Worm (Caenorhabditis elegans) whole organism, L4 larva: ENCODE measurements around the gene atg-13.

Source experiments
- D1046.2 ChIP-seq: fragments of 200-800 bp; sonication (Bioruptor generic); IDR thresholded peaks from 2 replicates; pipeline ENCODE4 v1.3.6; 2022; ENCODE audit warnings: missing genetic modification characterization, missing compliant biosample characterization
- ZK337.2 ChIP-seq: fragments of 200-800 bp; sonication (Bioruptor generic); IDR thresholded peaks from 2 replicates; pipeline ENCODE4 v1.3.6; 2022; ENCODE audit warnings: missing genetic modification reagents, missing genetic modification characterization, missing compliant biosample characterization
- aha-1 ChIP-seq: fragments of 150-350 bp; peaks from one replicate; lab custom pipeline; 2014; ENCODE audit warnings: missing biosample characterization, missing genetic modification characterization
- ceh-20 ChIP-seq: fragments of 200-800 bp; sonication (Bioruptor generic); IDR thresholded peaks from 2 replicates; pipeline ENCODE4 v1.3.6; 2022; ENCODE audit warnings: missing genetic modification reagents, missing genetic modification characterization, missing compliant biosample characterization
- ceh-28 ChIP-seq: fragments of 150-350 bp; optimal IDR thresholded peaks from 2 replicates; lab custom pipeline; 2014; ENCODE audit warnings: missing biosample characterization, missing genetic modification reagents, missing genetic modification characterization
- ceh-32 ChIP-seq: sonication (generic microtip); optimal IDR thresholded peaks from 2 replicates; lab custom pipeline; 2016; ENCODE audit warnings: mild to moderate bottlenecking, missing genetic modification characterization, missing compliant biosample characterization; ENCODE audit not compliant: poor library complexity
- ceh-44 ChIP-seq: fragments of 200-800 bp; sonication (Bioruptor generic); IDR thresholded peaks from 2 replicates; pipeline ENCODE4 v1.3.6; 2022; ENCODE audit warnings: missing genetic modification reagents, missing genetic modification characterization, missing compliant biosample characterization
- ctbp-1 ChIP-seq: fragments of 200-800 bp; sonication (Bioruptor generic); IDR thresholded peaks from 2 replicates; pipeline ENCODE4 v1.3.6; 2022; ENCODE audit warnings: missing genetic modification reagents, missing genetic modification characterization, missing compliant biosample characterization
- daf-12 ChIP-seq: fragments of 150-350 bp; optimal IDR thresholded peaks from 2 replicates; lab custom pipeline; 2014; ENCODE audit warnings: missing biosample characterization, missing genetic modification reagents, missing genetic modification characterization
- daf-16 ChIP-seq, 3 experiments: sonication (generic microtip); optimal IDR thresholded peaks; 2 replicates each; lab custom pipeline; 2016 to 2017; ENCODE audit warnings: missing genetic modification characterization in 3 of 3, missing genetic modification reagents in 3 of 3, mild to moderate bottlenecking in 2 of 3, missing compliant biosample characterization in 2 of 3, missing biosample characterization in 1 of 3, moderate library complexity in 1 of 3
- dmd-6 ChIP-seq: fragments of 200-800 bp; sonication (Bioruptor generic); IDR thresholded peaks from 2 replicates; pipeline ENCODE4 v1.3.6; 2022; ENCODE audit warnings: missing genetic modification reagents, missing genetic modification characterization, missing compliant biosample characterization
- dmd-8 ChIP-seq: fragments of 200-800 bp; sonication (Bioruptor generic); IDR thresholded peaks from 2 replicates; pipeline ENCODE4 v1.3.6; 2022; ENCODE audit warnings: missing genetic modification characterization, missing compliant biosample characterization
- dmd-9 ChIP-seq: fragments of 200-800 bp; sonication (Bioruptor generic); IDR thresholded peaks from 2 replicates; pipeline ENCODE4 v1.3.6; 2022; ENCODE audit warnings: missing genetic modification reagents, missing genetic modification characterization, missing compliant biosample characterization
- dpl-1 ChIP-seq: fragments of 150-350 bp; optimal IDR thresholded peaks from 2 replicates; lab custom pipeline; 2014; ENCODE audit warnings: missing biosample characterization, missing genetic modification reagents, missing genetic modification characterization
- dve-1 ChIP-seq: sonication (generic microtip); optimal IDR thresholded peaks from 2 replicates; lab custom pipeline; 2017; ENCODE audit warnings: antibody characterized with exemption, mild to moderate bottlenecking, missing genetic modification characterization, missing compliant biosample characterization; ENCODE audit not compliant: insufficient read depth
- fkh-10 ChIP-seq: fragments of 150-350 bp; optimal IDR thresholded peaks from 2 replicates; lab custom pipeline; 2014; ENCODE audit warnings: missing biosample characterization, missing genetic modification reagents, missing genetic modification characterization
- gei-8 ChIP-seq: fragments of 200-800 bp; sonication (Bioruptor generic); optimal IDR thresholded peaks from 2 replicates; lab custom pipeline; 2018; ENCODE audit warnings: mild to moderate bottlenecking, missing genetic modification characterization, missing compliant biosample characterization
- hlh-11 ChIP-seq: fragments of 200-800 bp; sonication (Bioruptor generic); optimal IDR thresholded peaks from 2 replicates; lab custom pipeline; 2018; ENCODE audit warnings: mild to moderate bottlenecking, missing genetic modification characterization, missing compliant biosample characterization
- hlh-30 ChIP-seq: sonication (generic microtip); optimal IDR thresholded peaks from 2 replicates; lab custom pipeline; 2017; ENCODE audit warnings: antibody characterized with exemption, mild to moderate bottlenecking, missing genetic modification characterization, missing compliant biosample characterization; ENCODE audit not compliant: insufficient read depth
- lim-7 ChIP-seq: fragments of 200-800 bp; sonication (Bioruptor generic); IDR thresholded peaks from 2 replicates; pipeline ENCODE4 v1.3.6; 2022; ENCODE audit warnings: missing genetic modification characterization, missing compliant biosample characterization
- lin-29 ChIP-seq: fragments of 200-800 bp; sonication (Bioruptor generic); IDR thresholded peaks from 2 replicates; pipeline ENCODE4 v1.3.6; 2022; ENCODE audit warnings: missing genetic modification reagents, missing genetic modification characterization, missing compliant biosample characterization
- lin-39 ChIP-seq: fragments of 150-350 bp; optimal IDR thresholded peaks from 2 replicates; lab custom pipeline; 2014; ENCODE audit warnings: missing biosample characterization, missing genetic modification reagents, missing genetic modification characterization
- lsy-2 ChIP-seq, 2 experiments: fragments of 150-350 bp in 1 of 2; sonication (generic microtip) in 1 of 2; optimal IDR thresholded peaks; 2 replicates each; lab custom pipeline; 2014 to 2017; ENCODE audit warnings: missing biosample characterization in 2 of 2, missing genetic modification characterization in 2 of 2
- madf-5 ChIP-seq, 2 experiments: fragments of 200-800 bp; sonication (Bioruptor generic); IDR thresholded peaks; 2 replicates each; pipeline ENCODE4 v1.3.6; 2022; ENCODE audit warnings: missing compliant biosample characterization in 2 of 2, missing genetic modification characterization in 2 of 2
- madf-9 ChIP-seq: fragments of 200-800 bp; sonication (Bioruptor generic); conservative IDR thresholded peaks from 2 replicates; pipeline ENCODE4 v1.3.6; 2022; ENCODE audit warnings: missing genetic modification reagents, missing genetic modification characterization, missing compliant biosample characterization
- nhr-10 ChIP-seq: fragments of 150-350 bp; optimal IDR thresholded peaks from 2 replicates; lab custom pipeline; 2014; ENCODE audit warnings: missing biosample characterization, missing genetic modification characterization
- nhr-11 ChIP-seq: fragments of 150-350 bp; optimal IDR thresholded peaks from 2 replicates; lab custom pipeline; 2014; ENCODE audit warnings: missing biosample characterization, missing genetic modification characterization
- nhr-76 ChIP-seq: fragments of 150-350 bp; optimal IDR thresholded peaks from 2 replicates; lab custom pipeline; 2014; ENCODE audit warnings: missing biosample characterization, missing genetic modification characterization
- pha-4 ChIP-seq, 2 experiments: fragments of 150-350 bp in 1 of 2; fragments of 200-800 bp in 1 of 2; sonication (Bioruptor generic) in 1 of 2; IDR thresholded peaks in 1 of 2; optimal IDR thresholded peaks in 1 of 2; 2 replicates each; pipeline versions ENCODE4 v1.3.6 to Lab custom; 2014 to 2022; ENCODE audit warnings: missing genetic modification characterization in 2 of 2, missing genetic modification reagents in 2 of 2, missing biosample characterization in 1 of 2, missing compliant biosample characterization in 1 of 2
- rbr-2 ChIP-seq: sonication (generic microtip); optimal IDR thresholded peaks from 2 replicates; lab custom pipeline; 2016; ENCODE audit warnings: missing genotype, missing genetic modification characterization, missing compliant biosample characterization
- sdz-12 ChIP-seq: fragments of 200-800 bp; sonication (Bioruptor generic); optimal IDR thresholded peaks from 2 replicates; lab custom pipeline; 2018; ENCODE audit warnings: mild to moderate bottlenecking, missing genetic modification characterization, missing compliant biosample characterization
- snpc-1.2 ChIP-seq: fragments of 200-800 bp; sonication (Bioruptor generic); IDR thresholded peaks from 2 replicates; pipeline ENCODE4 v1.3.6; 2022; ENCODE audit warnings: missing genetic modification reagents, missing genetic modification characterization, missing compliant biosample characterization
- snpc-4 ChIP-seq: fragments of 150-350 bp; optimal IDR thresholded peaks from 2 replicates; lab custom pipeline; 2014; ENCODE audit warnings: missing biosample characterization, missing genetic modification characterization
- spr-3 ChIP-seq: fragments of 200-800 bp; sonication (Bioruptor generic); optimal IDR thresholded peaks from 2 replicates; lab custom pipeline; 2018; ENCODE audit warnings: mild to moderate bottlenecking, missing genetic modification characterization, missing compliant biosample characterization
- unc-39 ChIP-seq: sonication (generic microtip); optimal IDR thresholded peaks from 2 replicates; lab custom pipeline; 2017; ENCODE audit warnings: missing biosample characterization, missing genetic modification characterization
- unc-62 ChIP-seq, 3 experiments: fragments of 150-350 bp in 1 of 3; sonication (generic microtip); optimal IDR thresholded peaks in 2 of 3; peaks in 1 of 3; 1 replicate in 1 of 3; 2 replicates in 2 of 3; lab custom pipeline; 2014 to 2017; ENCODE audit warnings: missing biosample characterization in 3 of 3, missing genetic modification characterization in 3 of 3, missing genetic modification reagents in 3 of 3, missing genotype in 1 of 3
- vab-7 ChIP-seq: fragments of 200-800 bp; sonication (Bioruptor generic); IDR thresholded peaks from 2 replicates; pipeline ENCODE4 v1.3.6; 2022; ENCODE audit warnings: missing genetic modification reagents, missing genetic modification characterization, missing compliant biosample characterization
- zip-11 ChIP-seq: fragments of 200-800 bp; sonication (Bioruptor generic); IDR thresholded peaks from 2 replicates; pipeline ENCODE4 v1.3.6; 2022; ENCODE audit warnings: missing genetic modification characterization, missing compliant biosample characterization
- zip-2 ChIP-seq: fragments of 150-350 bp; optimal IDR thresholded peaks from 2 replicates; lab custom pipeline; 2014; ENCODE audit warnings: missing biosample characterization, missing genetic modification characterization

Gene atg-13

ce11 chrIII:8201760-8202159 is 43.8 kb upstream of the atg-13 start:
- peak; percentile 6 for TF ChIP-seq dpl-1 (GFP tag; lab: Kevin White, UChicago)
- no peak for TF ChIP-seq aha-1 (tag; lab: Kevin White, UChicago)
- peak; percentile 28; the same call in 1 of the 2 replicates for TF ChIP-seq ctbp-1 (GFP tag; lab: Robert Waterston, UW)
- no peak for TF ChIP-seq gei-8
- TF ChIP-seq lsy-2 (tag; optimal IDR thresholded peaks at IDR 0.05; lab: Kevin White, UChicago) = peak in 1 of 2 experiments; percentile 46
- TF ChIP-seq snpc-1.2 (GFP tag; lab: Robert Waterston, UW) = no peak
- TF ChIP-seq ceh-28 (tag; lab: Kevin White, UChicago) = peak; percentile 22
- no peak for TF ChIP-seq zip-2 (tag; lab: Kevin White, UChicago)
- no peak for TF ChIP-seq hlh-11 (tag; lab: Kevin White, UChicago)
- TF ChIP-seq nhr-11 = peak; percentile 45
- 0 out of 2 replicates have a peak, but pooled peaks have one; percentile 8 for TF ChIP-seq dmd-6
- TF ChIP-seq ceh-20 (GFP tag; lab: Robert Waterston, UW) = 0 out of 2 replicates have a peak, but pooled peaks have one; percentile 10
- peak in 1 of 2 experiments; percentile 28 for TF ChIP-seq unc-62 (GFP tag; optimal IDR thresholded peaks at IDR 0.05 in 1 of 2; lab: Kevin White, UChicago)
- TF ChIP-seq unc-62 (tag; optimal IDR thresholded peaks at IDR 0.05; lab: Kevin White, UChicago) = no peak
- peak; percentile 63 for TF ChIP-seq rbr-2 (tag; lab: Kevin White, UChicago)
- no peak for TF ChIP-seq spr-3 (GFP tag; lab: Kevin White, UChicago)
- peak; percentile 45 for TF ChIP-seq fkh-10 (GFP tag; lab: Kevin White, UChicago)
- peak; percentile 66 for TF ChIP-seq hlh-30
- 0 out of 2 replicates have a peak, but pooled peaks have one; percentile 35 for TF ChIP-seq vab-7 (GFP tag; lab: Robert Waterston, UW)

ce11 chrIII:8201117-8201516 is 43.1 kb upstream of the atg-13 start, which contains the start of gene unc-36:
unc-36 (minus strand) TSS chrIII:8201217.
- TF ChIP-seq snpc-4 (tag; lab: Kevin White, UChicago) (no peak), madf-5 (GFP tag; IDR thresholded peaks at IDR 0.05; lab: Robert Waterston, UW) (no peak), vab-7 (GFP tag; lab: Robert Waterston, UW) (no peak), ceh-32 (tag; lab: Kevin White, UChicago) (no peak), nhr-10 (no peak), lin-39 (tag; lab: Kevin White, UChicago) (no peak), D1046.2 (GFP tag; lab: Robert Waterston, UW) (no peak), daf-12 (no peak), sdz-12 (GFP tag; lab: Kevin White, UChicago) (no peak), ZK337.2 (GFP tag; lab: Robert Waterston, UW) (no peak)
- TF ChIP-seq, all 104 proteins: peak for 0

- TF ChIP-seq aha-1 (tag; lab: Kevin White, UChicago) (peak; percentile 49), lsy-2 (tag; optimal IDR thresholded peaks at IDR 0.05; lab: Kevin White, UChicago) (no peak), unc-62 (GFP tag; optimal IDR thresholded peaks at IDR 0.05 in 1 of 2; lab: Kevin White, UChicago) (peak in 1 of 2 experiments; percentile 93), unc-62 (tag; optimal IDR thresholded peaks at IDR 0.05; lab: Kevin White, UChicago) (no peak)
- TF ChIP-seq, all 104 proteins: peak for 2
Measured at ce11 chrIII:8199060-8199459, 41.1 kb upstream of the atg-13 start.

- TF ChIP-seq lim-7 = no peak
- no peak for TF ChIP-seq sdz-12 (GFP tag; lab: Kevin White, UChicago)
- no peak for TF ChIP-seq lin-29
- no peak for TF ChIP-seq dmd-8 (GFP tag; lab: Robert Waterston, UW)
- TF ChIP-seq ceh-44 (GFP tag; lab: Robert Waterston, UW) = no peak
- TF ChIP-seq nhr-76 = no peak
- TF ChIP-seq pha-4 (GFP tag; IDR thresholded peaks at IDR 0.05; lab: Robert Waterston, UW) = no peak
- TF ChIP-seq pha-4 (tag; optimal IDR thresholded peaks at IDR 0.05; lab: Kevin White, UChicago) = no peak
- TF ChIP-seq unc-39 (tag; lab: Kevin White, UChicago) = no peak
- no peak for TF ChIP-seq daf-16 (GFP tag; optimal IDR thresholded peaks at IDR 0.05; lab: Kevin White, UChicago)
- TF ChIP-seq daf-16 (tag; optimal IDR thresholded peaks at IDR 0.05; lab: Kevin White, UChicago) = no peak
- TF ChIP-seq daf-12 = no peak
- TF ChIP-seq madf-9 = no peak
- no peak for TF ChIP-seq dve-1 (tag; lab: Kevin White, UChicago)
- TF ChIP-seq zip-11 = no peak
- TF ChIP-seq dmd-9 = no peak
- TF ChIP-seq dmd-6 = no peak
- TF ChIP-seq lin-39 (tag; lab: Kevin White, UChicago) = no peak
Measured at ce11 chrIII:8191695-8192094, 33.7 kb upstream of the atg-13 start, which contains the start of gene C50C3.1. C50C3.1 (plus strand) TSS chrIII:8191995.
